Worm (Caenorhabditis elegans) whole organism, L4/young adult: ENCODE results near the gene miz-1.

Source experiments
- W03F9.2 ChIP-seq: fragments of 150-350 bp; optimal IDR thresholded peaks from 2 replicates; lab custom pipeline; 2014; ENCODE audit warnings: missing biosample characterization, missing genetic modification characterization
- dao-5 ChIP-seq: sonication (generic microtip); optimal IDR thresholded peaks from 2 replicates; lab custom pipeline; 2016; ENCODE audit warnings: missing genotype, missing genetic modification characterization, moderate library complexity, missing compliant biosample characterization
- him-1 ChIP-seq: sonication (generic microtip); optimal IDR thresholded peaks from 2 replicates; lab custom pipeline; 2016; ENCODE audit warnings: missing genotype, missing genetic modification reagents, missing genetic modification characterization, missing compliant biosample characterization

Gene miz-1

DNA sequence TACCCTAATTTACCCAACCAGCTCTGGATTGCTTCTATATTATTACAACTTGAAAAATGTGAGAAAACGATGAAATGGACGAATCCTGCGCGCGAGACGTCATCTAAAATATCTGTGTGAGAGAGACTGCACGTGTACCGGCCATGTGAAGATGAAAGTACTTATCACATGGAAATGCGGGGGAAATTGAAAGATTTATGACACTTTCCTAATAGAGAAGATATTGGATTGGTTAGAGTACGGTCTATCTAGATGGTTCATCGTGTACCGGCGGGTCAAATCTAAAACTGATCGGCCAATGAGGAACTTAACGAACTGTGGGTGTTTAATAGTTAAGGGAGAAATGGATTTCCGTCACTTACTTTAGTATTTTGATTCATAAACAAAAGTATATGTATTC is 30.2 kb upstream of the miz-1 start:
- TF ChIP-seq him-1 (tag; lab: Kevin White, UChicago) = no peak
- TF ChIP-seq dao-5 (tag; lab: Kevin White, UChicago) = no peak
- no peak for TF ChIP-seq W03F9.2 (tag; lab: Kevin White, UChicago)

DNA sequence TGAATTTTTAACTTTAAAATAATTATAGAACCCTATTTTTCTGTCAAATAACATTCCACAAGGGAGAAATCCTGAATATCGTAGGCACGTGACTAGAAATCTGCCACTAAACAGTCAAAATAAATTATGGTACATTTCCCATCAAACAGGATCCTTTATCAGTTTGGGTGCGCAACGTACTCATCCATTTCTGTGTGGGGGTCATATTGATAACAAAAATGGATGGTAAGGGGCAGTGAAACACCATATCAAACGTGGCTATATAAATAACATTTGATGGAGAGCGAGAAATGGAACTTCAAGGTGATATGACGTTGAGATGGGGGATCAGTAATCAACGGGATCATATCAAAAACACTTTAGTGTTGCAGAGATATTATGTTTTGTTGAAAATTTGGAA is 28.1 kb upstream of the miz-1 start:
- TF ChIP-seq dao-5 (tag; lab: Kevin White, UChicago) = no peak
- no peak for TF ChIP-seq W03F9.2 (tag; lab: Kevin White, UChicago)
- TF ChIP-seq him-1 (tag; lab: Kevin White, UChicago) = no peak

DNA sequence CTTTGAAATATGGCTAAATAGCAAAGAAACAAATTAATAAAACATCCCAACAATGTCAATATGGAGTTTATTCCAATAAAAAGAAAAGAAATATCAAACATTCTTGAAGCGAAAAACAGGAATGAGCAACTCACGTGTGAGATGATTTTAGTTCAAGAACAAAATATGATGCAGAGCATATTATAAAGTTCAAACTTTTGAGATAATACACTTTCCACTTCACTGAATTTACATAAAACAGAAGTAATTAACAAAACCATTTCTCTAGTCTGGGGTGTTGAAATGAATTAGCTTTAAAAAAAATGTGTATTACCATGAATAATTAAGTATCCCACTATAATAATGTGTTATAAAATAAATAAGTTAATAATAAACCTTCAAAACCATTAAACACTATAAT is 25.5 kb upstream of the miz-1 start, which contains the start of gene srd-7:
Gene srd-7 (minus strand): TSS at position 101 of the 400 bp plus-strand sequence.
- TF ChIP-seq W03F9.2 (tag; lab: Kevin White, UChicago) (no peak), him-1 (tag; lab: Kevin White, UChicago) (no peak), dao-5 (tag; lab: Kevin White, UChicago) (no peak)

- no peak for TF ChIP-seq dao-5 (tag; lab: Kevin White, UChicago)
- TF ChIP-seq him-1 (tag; lab: Kevin White, UChicago) = no peak
- TF ChIP-seq W03F9.2 (tag; lab: Kevin White, UChicago) = no peak
Measured at ce11 chrIV:10790353-10790752, 21.8 kb upstream of the miz-1 start, which contains the start of gene pept-2. TSS of gene pept-2 (plus strand) at chrIV:10790653.

ce11 chrIV:10795678-10796077 is 16.5 kb upstream of the miz-1 start:
- TF ChIP-seq him-1 (tag; lab: Kevin White, UChicago) (no peak), W03F9.2 (tag; lab: Kevin White, UChicago) (no peak), dao-5 (tag; lab: Kevin White, UChicago) (no peak)

DNA sequence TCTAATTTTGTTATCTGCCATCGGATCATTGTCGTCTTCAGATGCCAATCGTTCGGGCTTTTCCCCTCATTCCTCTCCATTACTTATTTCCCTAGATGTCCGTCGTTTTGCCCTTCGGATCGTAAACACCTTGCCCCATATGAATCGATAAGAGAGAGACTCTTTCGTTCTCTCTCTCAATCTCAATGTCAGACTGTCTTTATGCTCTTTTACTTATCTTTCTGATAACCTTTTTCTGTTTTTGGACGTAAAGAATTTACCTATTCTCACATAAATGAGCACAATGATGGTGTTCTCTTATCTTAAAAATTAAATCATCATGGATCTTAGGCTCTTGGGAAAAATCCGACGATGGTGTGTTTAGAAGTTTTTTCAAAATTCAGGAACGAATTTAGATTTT is 15.5 kb upstream of the miz-1 start:
- TF ChIP-seq W03F9.2 (tag; lab: Kevin White, UChicago) (no peak), dao-5 (tag; lab: Kevin White, UChicago) (no peak), him-1 (tag; lab: Kevin White, UChicago) (no peak)

ce11 chrIV:10798604-10799003 is 13.6 kb upstream of the miz-1 start:
- no peak for TF ChIP-seq W03F9.2 (tag; lab: Kevin White, UChicago)
- TF ChIP-seq him-1 (tag; lab: Kevin White, UChicago) = no peak
- no peak for TF ChIP-seq dao-5 (tag; lab: Kevin White, UChicago)

ce11 chrIV:10799354-10799753 is 12.8 kb upstream of the miz-1 start, which contains the start of gene zipt-2.1:
TSS of gene zipt-2.1 (plus strand) at chrIV:10799654.
- TF ChIP-seq him-1 (tag; lab: Kevin White, UChicago) = no peak
- no peak for TF ChIP-seq dao-5 (tag; lab: Kevin White, UChicago)
- TF ChIP-seq W03F9.2 (tag; lab: Kevin White, UChicago) = no peak

ce11 chrIV:10803973-10804372 is 8.2 kb upstream of the miz-1 start:
- TF ChIP-seq dao-5 (tag; lab: Kevin White, UChicago) (no peak), him-1 (tag; lab: Kevin White, UChicago) (no peak), W03F9.2 (tag; lab: Kevin White, UChicago) (no peak)

DNA sequence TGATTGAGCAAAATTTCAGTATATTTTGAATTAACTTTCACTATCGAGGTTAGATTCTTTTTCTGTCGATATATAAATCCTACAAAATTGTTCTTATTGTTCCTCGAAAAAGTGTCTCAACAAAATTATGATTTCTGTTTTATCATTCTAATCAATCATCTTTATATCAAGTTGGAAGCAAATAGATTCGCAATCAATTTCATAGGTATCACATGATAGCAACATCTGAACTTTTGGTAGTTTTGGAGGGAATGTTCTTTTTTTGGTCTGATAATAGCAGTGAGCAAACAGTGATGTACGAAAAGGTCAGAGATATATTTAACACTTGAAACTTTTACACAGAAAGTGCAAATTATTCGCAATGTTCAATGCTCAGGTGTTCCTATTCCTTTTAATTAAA is 1.4 kb upstream of the miz-1 start:
- TF ChIP-seq him-1 (tag; lab: Kevin White, UChicago) (no peak), W03F9.2 (tag; lab: Kevin White, UChicago) (no peak), dao-5 (tag; lab: Kevin White, UChicago) (no peak)

DNA sequence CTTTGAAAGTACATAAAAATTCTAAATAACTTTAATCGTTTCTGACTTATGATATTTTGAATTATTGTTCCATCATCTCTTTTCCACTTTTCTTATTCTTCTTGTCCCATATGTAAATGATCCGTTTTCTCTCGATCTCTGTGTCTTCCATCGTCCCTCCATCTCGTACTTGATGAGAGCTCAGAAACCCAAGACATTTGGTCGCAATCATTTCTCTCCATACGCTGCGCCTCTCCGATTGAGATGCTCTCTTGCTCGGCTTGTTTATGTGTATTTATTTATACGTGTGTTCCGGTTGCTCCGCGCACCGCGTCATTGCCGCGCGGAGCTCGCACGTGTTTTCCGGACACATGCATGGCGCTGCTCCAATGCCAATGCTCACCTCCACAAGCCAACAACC is 811 bp upstream of the miz-1 start:
- no peak for TF ChIP-seq him-1 (tag; lab: Kevin White, UChicago)
- no peak for TF ChIP-seq W03F9.2 (tag; lab: Kevin White, UChicago)
- no peak for TF ChIP-seq dao-5 (tag; lab: Kevin White, UChicago)

DNA sequence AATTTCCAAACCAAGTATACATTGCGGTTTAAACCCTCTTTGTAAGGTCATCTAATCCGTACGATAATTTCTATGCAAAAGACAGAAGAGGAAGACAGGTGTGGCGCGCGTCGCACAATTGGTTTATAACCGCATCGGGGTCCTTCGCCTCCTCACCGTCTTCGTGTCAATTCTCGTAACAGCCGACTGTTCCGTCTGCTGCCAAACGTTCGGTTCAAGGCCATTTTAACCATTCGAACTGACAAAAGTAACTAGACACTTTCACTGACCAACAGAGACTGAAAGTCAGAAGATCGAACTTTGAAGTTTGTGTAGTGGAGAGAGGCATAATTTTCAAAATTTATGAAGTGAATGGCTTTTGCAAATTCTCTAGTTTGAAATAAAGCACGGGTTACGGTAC is 3.8 kb downstream of the miz-1 start:
- TF ChIP-seq dao-5 (tag; lab: Kevin White, UChicago) (no peak), W03F9.2 (tag; lab: Kevin White, UChicago) (no peak), him-1 (tag; lab: Kevin White, UChicago) (no peak)

DNA sequence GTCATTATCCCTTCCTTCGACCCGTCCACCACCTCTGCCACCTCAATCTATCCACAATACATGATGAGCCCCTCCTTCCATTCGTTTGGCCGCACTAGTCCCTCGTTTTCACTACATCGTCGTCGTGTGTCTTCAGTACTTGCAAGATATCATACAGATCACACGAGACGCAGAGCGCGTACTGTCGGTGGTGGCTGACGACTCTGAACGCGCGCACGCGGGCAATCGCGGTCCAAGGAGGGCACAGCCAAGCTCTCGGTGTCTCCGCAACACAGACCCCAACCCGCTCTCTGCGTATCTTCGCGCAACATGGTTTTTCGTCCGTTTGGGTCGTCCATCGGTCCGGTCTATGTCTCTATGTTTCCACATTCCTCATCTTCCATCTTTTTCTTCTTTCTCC is 4.8 kb downstream of the miz-1 start:
- TF ChIP-seq him-1 (tag; lab: Kevin White, UChicago) = no peak
- TF ChIP-seq W03F9.2 (tag; lab: Kevin White, UChicago) = no peak
- TF ChIP-seq dao-5 (tag; lab: Kevin White, UChicago) = no peak

- TF ChIP-seq W03F9.2 (tag; lab: Kevin White, UChicago) (no peak), him-1 (tag; lab: Kevin White, UChicago) (no peak)
Measured at ce11 chrIV:10819049-10819448, 6.8 kb downstream of the miz-1 start.
